Worm (Caenorhabditis elegans): ENCODE measurements around the gene cisd-3.1.

DNA sequence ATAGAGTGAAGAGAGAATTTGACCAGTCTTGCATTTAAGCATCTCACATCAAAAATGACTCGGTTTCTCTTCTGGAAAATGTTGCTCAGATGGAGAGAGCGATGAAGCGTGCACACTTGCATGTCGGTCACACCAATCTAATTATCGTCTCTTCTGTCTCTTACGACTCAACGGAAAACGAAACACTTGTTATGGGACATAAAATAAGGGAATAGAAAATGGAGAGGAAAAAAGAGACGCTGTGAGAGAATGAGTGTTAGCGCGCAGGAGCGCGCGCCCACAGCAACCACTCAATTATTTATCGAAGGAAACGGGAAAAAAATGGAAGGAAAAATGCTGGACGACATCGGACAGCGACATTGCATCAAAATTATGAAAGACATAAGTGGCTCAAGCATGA is 37.0 kb upstream of the cisd-3.1 start:
- peak; percentile 12 for TF ChIP-seq K02D7.2 (tag; optimal IDR thresholded peaks at IDR 0.05)
- no peak for TF ChIP-seq ttx-3 (tag; optimal IDR thresholded peaks at IDR 0.05)
- no peak for TF ChIP-seq fax-1 (tag; optimal IDR thresholded peaks at IDR 0.05)
- no peak for TF ChIP-seq unc-55 (GFP tag; optimal IDR thresholded peaks at IDR 0.05)
- no peak for TF ChIP-seq hlh-15 (tag; optimal IDR thresholded peaks at IDR 0.05)

Measured in whole organism, late embryonic.